Worm (Caenorhabditis elegans): ENCODE data around the gene C44H4.8.

The C44H4.8 gene

ce11 chrX:14560297-14560680 lies 34.6 kb upstream of the C44H4.8 start (continued):
- TF ChIP-seq pha-4 (tag; optimal IDR thresholded peaks at IDR 0.05), result peak; percentile 99
- peak; percentile 82 for TF ChIP-seq ceh-28 (tag; optimal IDR thresholded peaks at IDR 0.05)

- peak; percentile 74 for TF ChIP-seq nhr-25 (tag; optimal IDR thresholded peaks at IDR 0.05)
- peak; percentile 33 for TF ChIP-seq unc-62 (GFP tag; optimal IDR thresholded peaks at IDR 0.05)
- no peak for TF ChIP-seq eor-1 (tag; optimal IDR thresholded peaks at IDR 0.05)
- peak; percentile 70 for TF ChIP-seq tbx-2 (tag; optimal IDR thresholded peaks at IDR 0.05)
- TF ChIP-seq nhr-43 (tag; optimal IDR thresholded peaks at IDR 0.05; ENCODE audit: poor library complexity, severe bottlenecking), result peak; percentile 52
- no peak for TF ChIP-seq ama-1 (optimal IDR thresholded peaks at IDR 0.05)
- peak; percentile 12 for TF ChIP-seq egl-27 (tag; optimal IDR thresholded peaks at IDR 0.05)
- TF ChIP-seq nhr-28 (tag; optimal IDR thresholded peaks at IDR 0.05), result no peak
- peak; percentile 8 for TF ChIP-seq ceh-9 (tag; optimal IDR thresholded peaks at IDR 0.05)
- no peak for TF ChIP-seq ztf-4 (tag; optimal IDR thresholded peaks at IDR 0.05)
- TF ChIP-seq elt-2 (tag; optimal IDR thresholded peaks at IDR 0.05), result peak; percentile 22
- peak; percentile 65 for TF ChIP-seq nfya-1 (tag; optimal IDR thresholded peaks at IDR 0.05; ENCODE audit: insufficient read depth)
- peak; percentile 15 for TF ChIP-seq fos-1 (tag; optimal IDR thresholded peaks at IDR 0.05)
- TF ChIP-seq ceh-16 (tag; optimal IDR thresholded peaks at IDR 0.05), result no peak
- peak; percentile 89 for TF ChIP-seq lin-39 (tag; optimal IDR thresholded peaks at IDR 0.05)
- peak; percentile 31 for TF ChIP-seq nhr-23 (tag; optimal IDR thresholded peaks at IDR 0.05)
- TF ChIP-seq nhr-67 (tag; optimal IDR thresholded peaks at IDR 0.05), result no peak
- TF ChIP-seq pqm-1 (tag; optimal IDR thresholded peaks at IDR 0.05), result no peak
- no peak for TF ChIP-seq ZK546.5 (tag; optimal IDR thresholded peaks at IDR 0.05)
- TF ChIP-seq fkh-10 (GFP tag; optimal IDR thresholded peaks at IDR 0.05), result peak; percentile 73
- no peak for TF ChIP-seq unc-39 (tag; optimal IDR thresholded peaks at IDR 0.05)
- TF ChIP-seq mdl-1 (tag; optimal IDR thresholded peaks at IDR 0.05), result peak; percentile 63
- TF ChIP-seq lin-15B (tag; optimal IDR thresholded peaks at IDR 0.05), result peak; percentile 4
- TF ChIP-seq ceh-28 (tag; optimal IDR thresholded peaks at IDR 0.05), result peak; percentile 39
- TF ChIP-seq elt-3 (tag; optimal IDR thresholded peaks at IDR 0.05), result peak in 1 of 3 experiments; percentile 59
- TF ChIP-seq nhr-237 (tag; optimal IDR thresholded peaks at IDR 0.05), result no peak
- TF ChIP-seq snpc-4 (tag; optimal IDR thresholded peaks at IDR 0.05), result no peak
- TF ChIP-seq jun-1 (tag; optimal IDR thresholded peaks at IDR 0.05), result peak; percentile 33
- TF ChIP-seq nhr-77 (tag; optimal IDR thresholded peaks at IDR 0.05), result no peak
- TF ChIP-seq egl-5 (tag; optimal IDR thresholded peaks at IDR 0.05), result peak; percentile 22
- TF ChIP-seq nhr-11 (tag; optimal IDR thresholded peaks at IDR 0.05), result peak; percentile 61
- peak; percentile 32 for TF ChIP-seq R02D3.7 (tag; optimal IDR thresholded peaks at IDR 0.05)
- no peak for TF ChIP-seq fkh-2 (tag; optimal IDR thresholded peaks at IDR 0.05)
- peak; percentile 48 for TF ChIP-seq ceh-82 (tag; optimal IDR thresholded peaks at IDR 0.05)
- TF ChIP-seq hmg-11 (tag; optimal IDR thresholded peaks at IDR 0.05), result peak; percentile 17
- TF ChIP-seq pha-4 (tag; optimal IDR thresholded peaks at IDR 0.05), result peak; percentile 70
- TF ChIP-seq elt-1 (tag; optimal IDR thresholded peaks at IDR 0.05), result peak; percentile 36
- TF ChIP-seq sea-2 (GFP tag; optimal IDR thresholded peaks at IDR 0.05), result peak; percentile 48
- no peak for TF ChIP-seq nhr-12 (tag; optimal IDR thresholded peaks at IDR 0.05)
- TF ChIP-seq daf-12 (tag; optimal IDR thresholded peaks at IDR 0.05), result peak; percentile 61
These were observed 33.4 kb upstream of the C44H4.8 start for ce11 chrX:14561416-14561973.

ce11 chrX:14562286-14563086 lies 32.4 kb upstream of the C44H4.8 start:
- TF ChIP-seq elt-1 (tag; optimal IDR thresholded peaks at IDR 0.05) (peak; percentile 70), ZK546.5 (tag; optimal IDR thresholded peaks at IDR 0.05) (no peak), nhr-11 (tag; optimal IDR thresholded peaks at IDR 0.05) (peak; percentile 93), nfya-1 (tag; optimal IDR thresholded peaks at IDR 0.05; ENCODE audit: insufficient read depth) (peak; percentile 63), ceh-28 (tag; optimal IDR thresholded peaks at IDR 0.05) (no peak), jun-1 (tag; optimal IDR thresholded peaks at IDR 0.05) (peak; percentile 73), fkh-10 (GFP tag; optimal IDR thresholded peaks at IDR 0.05) (peak; percentile 92), unc-39 (tag; optimal IDR thresholded peaks at IDR 0.05) (no peak), zag-1 (tag; optimal IDR thresholded peaks at IDR 0.05) (no peak), R02D3.7 (tag; optimal IDR thresholded peaks at IDR 0.05) (no peak), aly-2 (tag; optimal IDR thresholded peaks at IDR 0.05) (no peak), egl-5 (tag; optimal IDR thresholded peaks at IDR 0.05) (no peak), elt-2 (tag; optimal IDR thresholded peaks at IDR 0.05) (peak; percentile 55), pqm-1 (tag; optimal IDR thresholded peaks at IDR 0.05) (peak; percentile 19), snpc-4 (tag; optimal IDR thresholded peaks at IDR 0.05) (no peak), elt-3 (tag; optimal IDR thresholded peaks at IDR 0.05) (peak in 2 of 3 experiments; percentile 41 to 79), ama-1 (optimal IDR thresholded peaks at IDR 0.05) (no peak), nhr-43 (tag; optimal IDR thresholded peaks at IDR 0.05; ENCODE audit: poor library complexity, severe bottlenecking) (peak; percentile 85), hmg-11 (tag; optimal IDR thresholded peaks at IDR 0.05) (no peak), nhr-25 (tag; optimal IDR thresholded peaks at IDR 0.05) (no peak), tbx-2 (tag; optimal IDR thresholded peaks at IDR 0.05) (no peak), skn-1 (tag; optimal IDR thresholded peaks at IDR 0.05) (no peak), ceh-16 (tag; optimal IDR thresholded peaks at IDR 0.05) (no peak), ztf-11 (tag; optimal IDR thresholded peaks at IDR 0.05) (no peak), nhr-23 (tag; optimal IDR thresholded peaks at IDR 0.05) (peak; percentile 6), mml-1 (tag; optimal IDR thresholded peaks at IDR 0.05) (no peak)

All from whole organism, L3 larva.